Fruit fly (Drosophila melanogaster) S2 (cell line): ENCODE results near the gene CG6296.

Experiments used
- CG8478 ChIP-seq: fragments of >200 bp; optimal IDR thresholded peaks from 2 replicates; lab custom pipeline; 2018
- CTCF ChIP-seq, 2 experiments: fragments of >200 bp; optimal IDR thresholded peaks; 2 replicates each; lab custom pipeline; 2018

dm6 chr3R:26989802-26990509 lies 15.3 kb downstream of the CG6296 start, which contains the start of gene CG31076:
- no peak for TF ChIP-seq CG8478 (lab: Kevin White, UChicago)
- TF ChIP-seq CTCF (optimal IDR thresholded peaks at IDR 0.05; lab: Kevin White, UChicago): peak; percentile 78 to 81
